Fruit fly (Drosophila melanogaster) S2 (cell line): ENCODE results near the gene CenG1A.

ENCODE experiments used
- CG8478 ChIP-seq: fragments of >200 bp; optimal IDR thresholded peaks from 2 replicates; lab custom pipeline; 2018
- CTCF ChIP-seq, 2 experiments: fragments of >200 bp; optimal IDR thresholded peaks; 2 replicates each; lab custom pipeline; 2018

- TF ChIP-seq CTCF (optimal IDR thresholded peaks at IDR 0.05; lab: Kevin White, UChicago) (no peak), CG8478 (lab: Kevin White, UChicago) (no peak)
Measured at dm6 chr2L:13801166-13801565, 34.2 kb upstream of the CenG1A start.
